Fruit fly (Drosophila melanogaster): ENCODE data around the gene RpS27.

Gene RpS27

DNA sequence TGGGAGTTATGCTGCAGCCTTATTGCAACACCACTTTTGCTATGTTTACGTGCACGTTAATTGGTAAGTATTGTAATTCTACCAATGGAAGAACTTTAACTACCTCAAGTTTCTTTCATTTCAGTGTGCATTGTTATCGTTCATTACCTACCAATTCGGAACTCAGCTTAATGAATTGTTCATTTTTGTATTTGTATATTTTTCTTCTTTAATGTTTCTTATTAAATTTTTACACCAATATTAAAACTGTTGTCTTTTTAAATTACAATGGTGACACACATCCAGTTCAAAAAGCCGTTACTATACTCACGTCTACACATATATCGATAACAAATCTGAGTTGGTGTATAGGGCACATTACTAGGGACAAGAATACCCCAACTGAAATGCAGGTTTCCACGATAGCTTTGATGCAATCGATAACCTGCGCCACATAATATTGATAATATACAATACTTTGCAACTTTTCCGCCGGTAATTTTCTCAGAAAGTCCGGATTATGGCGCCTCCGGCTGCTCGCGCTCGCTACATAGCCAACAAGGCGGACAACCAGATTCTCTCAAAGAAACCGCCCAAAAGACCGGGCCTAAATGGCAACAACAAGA lies 26.0 kb downstream of the RpS27 start, which contains the start of gene Alg9 (continued):
- TF ChIP-seq schlank (tag; optimal IDR thresholded peaks at IDR 0.05) (no peak), CG31224 (GFP tag; IDR thresholded peaks at IDR 0.05) (no peak), tgo (GFP tag; IDR thresholded peaks at IDR 0.05) (no peak), CG2120 (GFP tag; optimal IDR thresholded peaks at IDR 0.05) (no peak), ranshi (GFP tag; IDR thresholded peaks at IDR 0.05) (no peak), Elba2 (GFP tag; optimal IDR thresholded peaks at IDR 0.05) (no peak), pros (GFP tag; optimal IDR thresholded peaks at IDR 0.05) (no peak), chinmo (GFP tag; IDR thresholded peaks at IDR 0.05; ENCODE audit: partially characterized antibody) (peak; percentile 96), Kr (GFP tag; optimal IDR thresholded peaks at IDR 0.05) (no peak), ab (GFP tag; optimal IDR thresholded peaks at IDR 0.05) (no peak), da (GFP tag; optimal IDR thresholded peaks at IDR 0.05) (no peak), yki (optimal IDR thresholded peaks at IDR 0.05) (no peak), TFAM (GFP tag; optimal IDR thresholded peaks at IDR 0.05) (no peak), CG12659 (GFP tag; optimal IDR thresholded peaks at IDR 0.05) (peak; percentile 31), PHDP (tag; optimal IDR thresholded peaks at IDR 0.05) (no peak), CG14050 (GFP tag; IDR thresholded peaks at IDR 0.05) (no peak), croc (GFP tag; conservative IDR thresholded peaks at IDR 0.05) (no peak), Oli (tag; optimal IDR thresholded peaks at IDR 0.05) (no peak), CG6813 (GFP tag; optimal IDR thresholded peaks at IDR 0.05) (no peak), gce (GFP tag; IDR thresholded peaks at IDR 0.05) (no peak), phol (tag; optimal IDR thresholded peaks at IDR 0.05) (peak; percentile 33), nerfin-2 (GFP tag; IDR thresholded peaks at IDR 0.05; ENCODE audit: partially characterized antibody) (peak; percentile 93), Asciz (GFP tag; optimal IDR thresholded peaks at IDR 0.05) (no peak), tup (GFP tag; optimal IDR thresholded peaks at IDR 0.05) (no peak), chn (GFP tag; optimal IDR thresholded peaks at IDR 0.05) (no peak), fd3F (GFP tag; optimal IDR thresholded peaks at IDR 0.05) (no peak), crc (GFP tag; optimal IDR thresholded peaks at IDR 0.05) (no peak), Camta (GFP tag; optimal IDR thresholded peaks at IDR 0.05) (no peak), tll (GFP tag; optimal IDR thresholded peaks at IDR 0.05) (no peak), CG14965 (GFP tag; optimal IDR thresholded peaks at IDR 0.05; ENCODE audit: borderline replicate concordance) (no peak), ro (GFP tag; IDR thresholded peaks at IDR 0.05) (no peak), az2 (GFP tag; optimal IDR thresholded peaks at IDR 0.05) (no peak), hkb (optimal IDR thresholded peaks at IDR 0.05) (peak; percentile 18), hkb (GFP tag; IDR thresholded peaks at IDR 0.05) (no peak), knrl (GFP tag; IDR thresholded peaks at IDR 0.05; ENCODE audit: partially characterized antibody) (peak; percentile 89), CTCF (GFP tag; optimal IDR thresholded peaks at IDR 0.05) (peak; percentile 30), Pdp1 (GFP tag; optimal IDR thresholded peaks at IDR 0.05) (no peak), HLHmδ (GFP tag; optimal IDR thresholded peaks at IDR 0.05) (no peak), sd (tag; optimal IDR thresholded peaks at IDR 0.05) (no peak), CG14014 (GFP tag; IDR thresholded peaks at IDR 0.05) (no peak), oc (tag; optimal IDR thresholded peaks at IDR 0.05) (no peak), Scr (GFP tag; IDR thresholded peaks at IDR 0.05; ENCODE audit: partially characterized antibody) (peak; percentile 88), Optix (GFP tag; IDR thresholded peaks at IDR 0.05) (no peak), CG3726 (GFP tag; IDR thresholded peaks at IDR 0.05) (no peak), CG30431 (GFP tag; optimal IDR thresholded peaks at IDR 0.05) (no peak), GATAe (GFP tag; conservative IDR thresholded peaks at IDR 0.05) (no peak), tap (tag; optimal IDR thresholded peaks at IDR 0.05) (no peak), Dip3 (GFP tag; optimal IDR thresholded peaks at IDR 0.05) (no peak), Bgb (GFP tag; IDR thresholded peaks at IDR 0.05; ENCODE audit: partially characterized antibody) (peak; percentile 93), twi (tag; optimal IDR thresholded peaks at IDR 0.05) (no peak), vnd (GFP tag; IDR thresholded peaks at IDR 0.05; ENCODE audit: partially characterized antibody) (peak; percentile 88)

Measured in whole organism, embryonic.